Worm (Caenorhabditis elegans) whole organism, mixed stage, embryonic: ENCODE results near the gene str-247.

Experiments used
- M03D4.4 ChIP-seq: sonication (generic microtip); optimal IDR thresholded peaks from 2 replicates; lab custom pipeline; 2017; ENCODE audit warnings: mild to moderate bottlenecking, missing genetic modification characterization, missing compliant biosample characterization
- bed-3 ChIP-seq: fragments of 200-800 bp; sonication (Bioruptor generic); optimal IDR thresholded peaks from 3 replicates; lab custom pipeline; 2018; ENCODE audit warnings: mild to moderate bottlenecking, missing genetic modification characterization, moderate library complexity, missing compliant biosample characterization
- blmp-1 ChIP-seq: fragments of 150-350 bp; optimal IDR thresholded peaks from 2 replicates; lab custom pipeline; 2014; ENCODE audit warnings: missing biosample characterization, missing genetic modification characterization
- ceh-43 ChIP-seq: fragments of 200-800 bp; sonication (Bioruptor generic); optimal IDR thresholded peaks from 2 replicates; lab custom pipeline; 2018; ENCODE audit warnings: mild to moderate bottlenecking, missing genetic modification characterization, moderate library complexity, missing compliant biosample characterization
- ceh-83 ChIP-seq: fragments of 200-800 bp; sonication (Bioruptor generic); optimal IDR thresholded peaks from 2 replicates; lab custom pipeline; 2018; ENCODE audit warnings: mild to moderate bottlenecking, missing genetic modification characterization, missing compliant biosample characterization
- ces-1 ChIP-seq: fragments of 150-350 bp; optimal IDR thresholded peaks from 2 replicates; lab custom pipeline; 2014; ENCODE audit warnings: missing biosample characterization, missing genetic modification reagents, missing genetic modification characterization
- cnd-1 ChIP-seq: fragments of 200-800 bp; sonication (Bioruptor generic); optimal IDR thresholded peaks from 2 replicates; lab custom pipeline; 2018; ENCODE audit warnings: mild to moderate bottlenecking, missing genetic modification characterization, missing compliant biosample characterization
- drap-1 ChIP-seq: fragments of 200-800 bp; sonication (Bioruptor generic); optimal IDR thresholded peaks from 3 replicates; lab custom pipeline; 2018; ENCODE audit warnings: mild to moderate bottlenecking, missing genetic modification characterization, missing compliant biosample characterization
- elt-1 ChIP-seq: sonication (generic microtip); optimal IDR thresholded peaks from 2 replicates; lab custom pipeline; 2017; ENCODE audit warnings: missing genetic modification characterization, mild to moderate bottlenecking, missing compliant biosample characterization, antibody characterized with exemption, moderate library complexity, borderline replicate concordance; ENCODE audit not compliant: insufficient read depth
- elt-3 ChIP-seq: fragments of 150-350 bp; optimal IDR thresholded peaks from 2 replicates; lab custom pipeline; 2014; ENCODE audit warnings: missing biosample characterization, missing genetic modification characterization
- flh-1 ChIP-seq: fragments of 200-800 bp; sonication (Bioruptor generic); optimal IDR thresholded peaks from 2 replicates; lab custom pipeline; 2018; ENCODE audit warnings: mild to moderate bottlenecking, missing genetic modification characterization, moderate library complexity, missing compliant biosample characterization
- ham-2 ChIP-seq: fragments of 200-800 bp; sonication (Bioruptor generic); optimal IDR thresholded peaks from 2 replicates; lab custom pipeline; 2018; ENCODE audit warnings: mild to moderate bottlenecking, missing genetic modification characterization, missing compliant biosample characterization
- hlh-1 ChIP-seq: fragments of 150-350 bp; optimal IDR thresholded peaks from 2 replicates; lab custom pipeline; 2014; ENCODE audit warnings: missing biosample characterization, missing genetic modification reagents, missing genetic modification characterization
- lin-13 ChIP-seq: fragments of 150-350 bp; optimal IDR thresholded peaks from 2 replicates; lab custom pipeline; 2014; ENCODE audit warnings: missing biosample characterization, missing genetic modification characterization
- lin-32 ChIP-seq: fragments of 200-800 bp; sonication (Bioruptor generic); optimal IDR thresholded peaks from 2 replicates; lab custom pipeline; 2018; ENCODE audit warnings: mild to moderate bottlenecking, missing genetic modification characterization, missing compliant biosample characterization
- lsy-2 ChIP-seq: fragments of 150-350 bp; optimal IDR thresholded peaks from 2 replicates; lab custom pipeline; 2014; ENCODE audit warnings: missing biosample characterization, missing genetic modification characterization
- mab-5 ChIP-seq: fragments of 150-350 bp; optimal IDR thresholded peaks from 2 replicates; lab custom pipeline; 2014; ENCODE audit warnings: missing biosample characterization, missing genetic modification characterization
- mep-1 ChIP-seq: fragments of 150-350 bp; optimal IDR thresholded peaks from 2 replicates; lab custom pipeline; 2017; ENCODE audit warnings: missing biosample characterization, missing genetic modification reagents, missing genetic modification characterization, inconsistent platforms
- mls-2 ChIP-seq: sonication (generic microtip); optimal IDR thresholded peaks from 2 replicates; lab custom pipeline; 2016; ENCODE audit warnings: mild to moderate bottlenecking, missing genetic modification characterization, moderate library complexity, missing compliant biosample characterization
- nhr-12 ChIP-seq: fragments of 150-350 bp; optimal IDR thresholded peaks from 2 replicates; lab custom pipeline; 2014; ENCODE audit warnings: missing biosample characterization, missing genetic modification characterization
- nhr-2 ChIP-seq: fragments of 150-350 bp; optimal IDR thresholded peaks from 2 replicates; lab custom pipeline; 2014; ENCODE audit warnings: missing biosample characterization, missing genetic modification characterization
- nhr-237 ChIP-seq: fragments of 150-350 bp; optimal IDR thresholded peaks from 2 replicates; lab custom pipeline; 2014; ENCODE audit warnings: missing biosample characterization, missing genetic modification characterization
- nhr-28 ChIP-seq: fragments of 150-350 bp; optimal IDR thresholded peaks from 2 replicates; lab custom pipeline; 2014; ENCODE audit warnings: missing biosample characterization, missing genetic modification characterization
- nhr-76 ChIP-seq: sonication (generic microtip); optimal IDR thresholded peaks from 2 replicates; lab custom pipeline; 2017; ENCODE audit warnings: missing biosample characterization, missing genetic modification characterization
- pha-4 ChIP-seq: fragments of 150-350 bp; optimal IDR thresholded peaks from 2 replicates; lab custom pipeline; 2018; ENCODE audit warnings: missing biosample characterization, missing genetic modification reagents, missing genetic modification characterization
- sem-2 ChIP-seq: fragments of 200-800 bp; sonication (Bioruptor generic); optimal IDR thresholded peaks from 2 replicates; lab custom pipeline; 2018; ENCODE audit warnings: mild to moderate bottlenecking, missing genetic modification characterization, missing compliant biosample characterization
- snpc-4 ChIP-seq: fragments of 150-350 bp; optimal IDR thresholded peaks from 2 replicates; lab custom pipeline; 2014; ENCODE audit warnings: missing biosample characterization, missing genetic modification characterization
- sptf-1 ChIP-seq: sonication (generic microtip); optimal IDR thresholded peaks from 2 replicates; lab custom pipeline; 2017; ENCODE audit warnings: mild to moderate bottlenecking, missing genetic modification characterization, moderate library complexity, missing compliant biosample characterization
- tbx-8 ChIP-seq: fragments of 200-800 bp; sonication (Bioruptor generic); optimal IDR thresholded peaks from 2 replicates; lab custom pipeline; 2018; ENCODE audit warnings: mild to moderate bottlenecking, missing genetic modification characterization, moderate library complexity, missing compliant biosample characterization
- zip-8 ChIP-seq: fragments of 150-350 bp; optimal IDR thresholded peaks from 2 replicates; lab custom pipeline; 2014; ENCODE audit warnings: missing biosample characterization, missing genetic modification characterization
- ztf-11 ChIP-seq: fragments of 150-350 bp; optimal IDR thresholded peaks from 2 replicates; lab custom pipeline; 2014; ENCODE audit warnings: missing biosample characterization, missing genetic modification characterization

The str-247 gene

ce11 chrV:3967762-3968161 is 13.9 kb downstream of the str-247 start, which contains the start of gene cyp-34A8:
TSS of gene cyp-34A8 (minus strand) at chrV:3967823.
- TF ChIP-seq M03D4.4 (no peak), ceh-43 (GFP tag; lab: Kevin White, UChicago) (no peak), nhr-12 (tag; lab: Kevin White, UChicago) (no peak), tbx-8 (GFP tag; lab: Kevin White, UChicago) (no peak), flh-1 (GFP tag; lab: Kevin White, UChicago) (no peak), hlh-1 (tag; lab: Kevin White, UChicago) (no peak), sem-2 (GFP tag; lab: Kevin White, UChicago) (no peak), nhr-237 (no peak), nhr-76 (tag; lab: Kevin White, UChicago) (no peak), lin-13 (no peak), ham-2 (GFP tag; lab: Kevin White, UChicago) (no peak), ces-1 (GFP tag; lab: Kevin White, UChicago) (no peak), ztf-11 (tag; lab: Kevin White, UChicago) (no peak), mab-5 (tag; lab: Kevin White, UChicago) (no peak), bed-3 (GFP tag; lab: Kevin White, UChicago) (no peak), zip-8 (tag; lab: Kevin White, UChicago) (no peak)

DNA sequence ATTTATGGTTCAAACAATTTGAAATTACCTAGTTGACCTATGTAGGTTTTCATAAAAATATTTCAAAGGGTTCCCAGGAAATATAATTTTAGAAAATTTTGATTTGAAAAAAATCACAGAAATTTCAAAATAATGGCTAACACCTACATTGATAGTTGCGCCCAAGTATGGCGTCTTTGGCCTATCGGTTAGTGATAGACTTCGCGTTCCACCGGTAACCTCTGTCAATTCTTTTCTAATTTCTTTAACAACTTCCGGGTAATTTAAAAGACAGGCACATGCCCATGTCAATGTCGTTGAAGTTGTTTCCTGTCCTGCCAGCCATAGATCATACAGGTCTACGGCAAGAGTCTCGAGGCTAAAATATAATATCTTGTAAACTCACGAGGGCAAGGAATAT is 15.1 kb downstream of the str-247 start:
- TF ChIP-seq ceh-43 (GFP tag; lab: Kevin White, UChicago) = no peak
- no peak for TF ChIP-seq hlh-1 (tag; lab: Kevin White, UChicago)
- no peak for TF ChIP-seq sem-2 (GFP tag; lab: Kevin White, UChicago)
- TF ChIP-seq elt-1 (tag; lab: Kevin White, UChicago) = no peak
- TF ChIP-seq ces-1 (GFP tag; lab: Kevin White, UChicago) = no peak
- TF ChIP-seq snpc-4 (tag; lab: Kevin White, UChicago) = no peak
- no peak for TF ChIP-seq lsy-2
- no peak for TF ChIP-seq flh-1 (GFP tag; lab: Kevin White, UChicago)
- no peak for TF ChIP-seq nhr-12 (tag; lab: Kevin White, UChicago)
- TF ChIP-seq drap-1 (GFP tag; lab: Kevin White, UChicago) = no peak
- no peak for TF ChIP-seq pha-4 (tag; lab: Kevin White, UChicago)
- TF ChIP-seq zip-8 (tag; lab: Kevin White, UChicago) = no peak
- no peak for TF ChIP-seq nhr-2 (tag; lab: Kevin White, UChicago)
- no peak for TF ChIP-seq cnd-1 (tag; lab: Kevin White, UChicago)
- TF ChIP-seq mep-1 = no peak
- no peak for TF ChIP-seq nhr-76 (tag; lab: Kevin White, UChicago)
- no peak for TF ChIP-seq M03D4.4
- no peak for TF ChIP-seq bed-3 (GFP tag; lab: Kevin White, UChicago)
- TF ChIP-seq sptf-1 (tag; lab: Kevin White, UChicago) = no peak

ce11 chrV:3969664-3970063 is 15.8 kb downstream of the str-247 start:
- no peak for TF ChIP-seq zip-8 (tag; lab: Kevin White, UChicago)
- TF ChIP-seq mab-5 (tag; lab: Kevin White, UChicago) = no peak

DNA sequence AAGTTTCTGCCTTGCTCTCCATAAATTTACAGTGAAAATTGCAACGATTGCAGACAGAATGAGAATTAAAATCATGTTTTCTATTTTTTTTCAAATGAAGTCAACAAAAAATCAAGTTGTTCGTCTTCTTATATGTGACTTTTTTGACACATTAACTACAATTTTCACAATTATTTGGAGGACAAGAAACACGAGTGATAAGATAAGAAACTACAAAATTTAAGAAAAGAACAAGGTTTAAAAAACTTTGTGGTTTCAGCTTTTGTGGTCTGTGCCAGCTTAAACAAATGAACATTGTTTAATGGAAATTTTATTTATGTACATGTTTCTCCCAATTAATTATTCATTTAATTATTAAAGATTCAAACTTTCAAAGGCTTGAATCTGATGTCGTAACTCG is 16.6 kb downstream of the str-247 start, which contains the start of gene cyp-34A9:
Gene cyp-34A9 (minus strand): TSS at position 131 of the 400 bp plus-strand sequence.
- no peak for TF ChIP-seq elt-3 (tag; lab: Kevin White, UChicago)
- no peak for TF ChIP-seq lsy-2
- TF ChIP-seq bed-3 (GFP tag; lab: Kevin White, UChicago) = no peak
- TF ChIP-seq ham-2 (GFP tag; lab: Kevin White, UChicago) = no peak
- no peak for TF ChIP-seq nhr-76 (tag; lab: Kevin White, UChicago)
- no peak for TF ChIP-seq nhr-2 (tag; lab: Kevin White, UChicago)
- TF ChIP-seq ces-1 (GFP tag; lab: Kevin White, UChicago) = no peak
- TF ChIP-seq flh-1 (GFP tag; lab: Kevin White, UChicago) = no peak
- no peak for TF ChIP-seq nhr-12 (tag; lab: Kevin White, UChicago)
- no peak for TF ChIP-seq blmp-1 (tag; lab: Kevin White, UChicago)
- no peak for TF ChIP-seq hlh-1 (tag; lab: Kevin White, UChicago)
- no peak for TF ChIP-seq mls-2 (tag; lab: Kevin White, UChicago)
- no peak for TF ChIP-seq mab-5 (tag; lab: Kevin White, UChicago)
- TF ChIP-seq nhr-237 = no peak
- TF ChIP-seq ceh-83 = no peak
- no peak for TF ChIP-seq sptf-1 (tag; lab: Kevin White, UChicago)
- TF ChIP-seq cnd-1 (tag; lab: Kevin White, UChicago) = no peak
- TF ChIP-seq lin-32 (GFP tag; lab: Kevin White, UChicago) = no peak
- no peak for TF ChIP-seq nhr-28 (tag; lab: Kevin White, UChicago)
- TF ChIP-seq, all 35 proteins: peak for 0
